Worm (Caenorhabditis elegans) whole organism, L1 larva: ENCODE measurements around the gene Y76B12C.4.

Experiments used
- ceh-90 ChIP-seq: sonication (generic microtip); optimal IDR thresholded peaks from 2 replicates; lab custom pipeline; 2016; ENCODE audit warnings: missing genetic modification characterization, missing compliant biosample characterization
- ces-1 ChIP-seq: fragments of 150-350 bp; optimal IDR thresholded peaks from 2 replicates; lab custom pipeline; 2014; ENCODE audit warnings: missing biosample characterization, missing genetic modification reagents, missing genetic modification characterization
- hpl-2 ChIP-seq: fragments of 150-350 bp; optimal IDR thresholded peaks from 2 replicates; lab custom pipeline; 2014; ENCODE audit warnings: missing biosample characterization, missing genetic modification reagents, missing genetic modification characterization
- lin-14 ChIP-seq: fragments of 200-800 bp; sonication (Bioruptor generic); optimal IDR thresholded peaks from 2 replicates; lab custom pipeline; 2018; ENCODE audit warnings: mild to moderate bottlenecking, missing genetic modification characterization, moderate library complexity, missing compliant biosample characterization
- lin-39 ChIP-seq: fragments of 150-350 bp; optimal IDR thresholded peaks from 2 replicates; lab custom pipeline; 2014; ENCODE audit warnings: missing biosample characterization, missing genetic modification reagents, missing genetic modification characterization
- mdl-1 ChIP-seq, 2 experiments: fragments of 150-350 bp; optimal IDR thresholded peaks; 2 replicates each; lab custom pipeline; 2014 to 2017; ENCODE audit warnings: missing biosample characterization in 2 of 2, missing genetic modification characterization in 2 of 2, inconsistent platforms in 1 of 2
- nhr-11 ChIP-seq: fragments of 150-350 bp; optimal IDR thresholded peaks from 2 replicates; lab custom pipeline; 2014; ENCODE audit warnings: missing biosample characterization, missing genetic modification characterization
- nhr-28 ChIP-seq: fragments of 150-350 bp; optimal IDR thresholded peaks from 2 replicates; lab custom pipeline; 2014; ENCODE audit warnings: missing biosample characterization, missing genetic modification characterization
- nhr-77 ChIP-seq: fragments of 150-350 bp; optimal IDR thresholded peaks from 2 replicates; lab custom pipeline; 2014; ENCODE audit warnings: missing biosample characterization, missing genetic modification characterization
- swsn-7 ChIP-seq: sonication (generic microtip); optimal IDR thresholded peaks from 2 replicates; lab custom pipeline; 2016; ENCODE audit warnings: missing genetic modification characterization, missing compliant biosample characterization
- unc-130 ChIP-seq: fragments of 150-350 bp; optimal IDR thresholded peaks from 2 replicates; lab custom pipeline; 2017; ENCODE audit warnings: missing biosample characterization, missing genetic modification characterization, inconsistent platforms
- unc-98 ChIP-seq: fragments of 200-800 bp; sonication (Bioruptor generic); IDR thresholded peaks from 2 replicates; pipeline ENCODE4 v1.3.6; 2022; ENCODE audit warnings: missing genetic modification characterization, missing compliant biosample characterization

ce11 chrIV:1990843-1991339, 18.7 kb upstream of the Y76B12C.4 start:
- no peak for TF ChIP-seq unc-98 (GFP tag; lab: Robert Waterston, UW)
- TF ChIP-seq ceh-90 (tag; lab: Kevin White, UChicago), result no peak
- TF ChIP-seq ces-1 (GFP tag; lab: Kevin White, UChicago), result no peak
- no peak for TF ChIP-seq nhr-77 (tag; lab: Kevin White, UChicago)
- TF ChIP-seq nhr-11 (tag; lab: Kevin White, UChicago), result no peak
- TF ChIP-seq lin-39 (tag; lab: Kevin White, UChicago), result no peak
- no peak for TF ChIP-seq hpl-2 (GFP tag; lab: Kevin White, UChicago)
- no peak for TF ChIP-seq mdl-1 (tag; optimal IDR thresholded peaks at IDR 0.05; lab: Kevin White, UChicago)
- TF ChIP-seq swsn-7 (tag; lab: Kevin White, UChicago), result no peak
- no peak for TF ChIP-seq nhr-28 (tag; lab: Kevin White, UChicago)
- TF ChIP-seq unc-130 (tag; lab: Kevin White, UChicago), result no peak
- no peak for TF ChIP-seq lin-14 (GFP tag; lab: Kevin White, UChicago)
